Worm (Caenorhabditis elegans) whole organism, late embryonic: ENCODE data around the gene slrp-1.

Experiments used
- ahr-1 ChIP-seq: sonication (generic microtip); optimal IDR thresholded peaks from 2 replicates; lab custom pipeline; 2016; ENCODE audit warnings: missing genetic modification characterization, missing compliant biosample characterization
- ceh-31 ChIP-seq: sonication (generic microtip); optimal IDR thresholded peaks from 2 replicates; lab custom pipeline; 2016; ENCODE audit warnings: missing genetic modification characterization, missing compliant biosample characterization
- mec-3 ChIP-seq: sonication (generic microtip); optimal IDR thresholded peaks from 2 replicates; lab custom pipeline; 2016; ENCODE audit warnings: borderline replicate concordance, missing genetic modification characterization, missing compliant biosample characterization
- sox-4 ChIP-seq: sonication (generic microtip); optimal IDR thresholded peaks from 2 replicates; lab custom pipeline; 2017; ENCODE audit warnings: mild to moderate bottlenecking, missing genetic modification characterization, inconsistent platforms, missing compliant biosample characterization

Gene slrp-1

DNA sequence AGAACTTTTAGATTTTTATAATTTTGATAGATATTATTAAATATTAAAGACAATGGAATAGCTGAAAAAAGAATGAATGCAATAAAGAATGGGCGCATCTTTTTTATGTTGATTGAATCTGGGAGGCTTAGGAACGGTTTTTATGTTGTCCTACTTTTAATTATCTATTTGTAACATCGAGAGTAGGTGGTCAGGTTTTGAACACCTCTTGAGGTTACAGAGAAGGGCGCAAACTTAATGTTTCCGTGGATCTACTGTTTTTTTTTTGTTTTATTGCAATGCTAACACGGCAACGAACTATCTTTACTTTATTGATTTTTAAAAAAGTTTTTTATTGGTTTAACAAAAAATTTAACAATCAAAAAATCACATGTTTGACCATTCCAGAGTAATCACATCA, 48.2 kb downstream of the slrp-1 start, which contains the start of gene F53F4.7:
F53F4.7 (minus strand) TSS at position 101 of the 400 bp plus-strand sequence.
- no peak for TF ChIP-seq sox-4 (tag; lab: Kevin White, UChicago)
- no peak for TF ChIP-seq ceh-31 (tag; lab: Kevin White, UChicago)
- TF ChIP-seq mec-3: no peak
- no peak for TF ChIP-seq ahr-1 (tag; lab: Kevin White, UChicago)
